Fruit fly (Drosophila melanogaster): ENCODE results near the gene CG32354.

- no peak for TF ChIP-seq CG14655 (GFP tag; optimal IDR thresholded peaks at IDR 0.05)
- no peak for TF ChIP-seq fd96Ca (GFP tag; IDR thresholded peaks at IDR 0.05)
- TF ChIP-seq CG10348 (GFP tag; IDR thresholded peaks at IDR 0.05), result no peak
- no peak for TF ChIP-seq CG8159 (tag; optimal IDR thresholded peaks at IDR 0.05)
- no peak for TF ChIP-seq gl (tag; optimal IDR thresholded peaks at IDR 0.05)
- no peak for TF ChIP-seq Pif1A (GFP tag; optimal IDR thresholded peaks at IDR 0.05)
- no peak for TF ChIP-seq EcR (GFP tag; optimal IDR thresholded peaks at IDR 0.05)
Measured at dm6 chr3L:8391240-8391639, 30.8 kb downstream of the CG32354 start, which contains the start of gene Jon66Ci.

All from whole organism, pupa.